Worm (Caenorhabditis elegans) whole organism, L4 larva: Measurements from ENCODE around the gene F26A1.9.

Experiments
- F10B5.3 ChIP-seq: sonication (generic microtip); optimal IDR thresholded peaks from 2 replicates; lab custom pipeline; 2016; ENCODE audit warnings: mild to moderate bottlenecking, missing genetic modification characterization, missing compliant biosample characterization
- aly-2 ChIP-seq: sonication (generic microtip); optimal IDR thresholded peaks from 2 replicates; lab custom pipeline; 2018; ENCODE audit warnings: missing biosample characterization, missing genetic modification characterization
- ces-1 ChIP-seq: fragments of 150-350 bp; sonication (generic microtip); optimal IDR thresholded peaks from 4 replicates; lab custom pipeline; 2014; ENCODE audit warnings: missing biosample characterization, missing genetic modification reagents, missing genetic modification characterization
- daf-19 ChIP-seq: fragments of 200-800 bp; sonication (Bioruptor generic); conservative IDR thresholded peaks from 2 replicates; pipeline ENCODE4 v1.3.6; 2022; ENCODE audit warnings: missing genetic modification characterization, missing compliant biosample characterization
- dpl-1 ChIP-seq: fragments of 150-350 bp; optimal IDR thresholded peaks from 2 replicates; lab custom pipeline; 2014; ENCODE audit warnings: missing biosample characterization, missing genetic modification reagents, missing genetic modification characterization
- lin-39 ChIP-seq: fragments of 150-350 bp; optimal IDR thresholded peaks from 2 replicates; lab custom pipeline; 2014; ENCODE audit warnings: missing biosample characterization, missing genetic modification reagents, missing genetic modification characterization
- mes-2 ChIP-seq: sonication (generic microtip); optimal IDR thresholded peaks from 2 replicates; lab custom pipeline; 2016; ENCODE audit warnings: missing genotype, mild to moderate bottlenecking, missing genetic modification characterization, missing compliant biosample characterization; ENCODE audit not compliant: poor library complexity, severe bottlenecking
- nhr-25 ChIP-seq: sonication (generic microtip); optimal IDR thresholded peaks from 2 replicates; lab custom pipeline; 2017; ENCODE audit warnings: missing genetic modification characterization, mild to moderate bottlenecking, missing compliant biosample characterization, antibody characterized with exemption, moderate library complexity, borderline replicate concordance; ENCODE audit not compliant: insufficient read depth

DNA sequence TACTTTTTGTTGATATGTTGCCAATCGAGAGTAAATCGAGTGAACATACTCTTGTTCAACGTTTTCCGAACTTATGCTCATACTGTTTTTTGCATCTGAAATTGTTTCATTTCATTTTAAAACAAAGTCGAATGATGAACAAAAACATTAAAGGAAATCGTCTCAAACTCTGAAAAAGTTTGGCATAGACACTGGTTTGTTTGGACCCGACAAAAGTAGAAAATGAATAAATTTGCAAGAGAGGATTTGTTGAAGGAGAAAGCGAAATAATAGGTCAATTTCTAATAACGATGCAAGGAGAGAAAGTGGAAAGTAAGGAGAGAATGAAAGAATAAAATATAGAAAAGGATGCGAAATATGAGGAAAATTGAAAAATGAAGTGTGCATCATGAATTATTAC, 45.3 kb upstream of the F26A1.9 start, which contains the start of gene C35D10.12:
- no peak for TF ChIP-seq mes-2 (tag; lab: Kevin White, UChicago)
- TF ChIP-seq aly-2 (tag; lab: Kevin White, UChicago): no peak
- no peak for TF ChIP-seq nhr-25 (tag; lab: Kevin White, UChicago)
- no peak for TF ChIP-seq daf-19
- no peak for TF ChIP-seq lin-39 (tag; lab: Kevin White, UChicago)
- no peak for TF ChIP-seq dpl-1 (GFP tag; lab: Kevin White, UChicago)
- TF ChIP-seq ces-1: no peak
- TF ChIP-seq F10B5.3 (tag; lab: Kevin White, UChicago): no peak
